Worm (Caenorhabditis elegans) whole organism, mixed stage, embryonic: ENCODE measurements around the gene rab-6.2.

Experiments used
- bed-3 ChIP-seq: fragments of 200-800 bp; sonication (Bioruptor generic); optimal IDR thresholded peaks from 3 replicates; lab custom pipeline; 2018; ENCODE audit warnings: mild to moderate bottlenecking, missing genetic modification characterization, moderate library complexity, missing compliant biosample characterization
- cnd-1 ChIP-seq: fragments of 200-800 bp; sonication (Bioruptor generic); optimal IDR thresholded peaks from 2 replicates; lab custom pipeline; 2018; ENCODE audit warnings: mild to moderate bottlenecking, missing genetic modification characterization, missing compliant biosample characterization
- hlh-1 ChIP-seq: fragments of 150-350 bp; optimal IDR thresholded peaks from 2 replicates; lab custom pipeline; 2014; ENCODE audit warnings: missing biosample characterization, missing genetic modification reagents, missing genetic modification characterization
- lin-13 ChIP-seq: fragments of 150-350 bp; optimal IDR thresholded peaks from 2 replicates; lab custom pipeline; 2014; ENCODE audit warnings: missing biosample characterization, missing genetic modification characterization
- lsy-2 ChIP-seq: fragments of 150-350 bp; optimal IDR thresholded peaks from 2 replicates; lab custom pipeline; 2014; ENCODE audit warnings: missing biosample characterization, missing genetic modification characterization
- mls-2 ChIP-seq: sonication (generic microtip); optimal IDR thresholded peaks from 2 replicates; lab custom pipeline; 2016; ENCODE audit warnings: mild to moderate bottlenecking, missing genetic modification characterization, moderate library complexity, missing compliant biosample characterization
- nhr-237 ChIP-seq: fragments of 150-350 bp; optimal IDR thresholded peaks from 2 replicates; lab custom pipeline; 2014; ENCODE audit warnings: missing biosample characterization, missing genetic modification characterization
- nhr-28 ChIP-seq: fragments of 150-350 bp; optimal IDR thresholded peaks from 2 replicates; lab custom pipeline; 2014; ENCODE audit warnings: missing biosample characterization, missing genetic modification characterization
- pha-4 ChIP-seq: fragments of 150-350 bp; optimal IDR thresholded peaks from 2 replicates; lab custom pipeline; 2018; ENCODE audit warnings: missing biosample characterization, missing genetic modification reagents, missing genetic modification characterization
- snpc-4 ChIP-seq: fragments of 150-350 bp; optimal IDR thresholded peaks from 2 replicates; lab custom pipeline; 2014; ENCODE audit warnings: missing biosample characterization, missing genetic modification characterization
- sptf-1 ChIP-seq: sonication (generic microtip); optimal IDR thresholded peaks from 2 replicates; lab custom pipeline; 2017; ENCODE audit warnings: mild to moderate bottlenecking, missing genetic modification characterization, moderate library complexity, missing compliant biosample characterization
- unc-62 ChIP-seq: fragments of 150-350 bp; optimal IDR thresholded peaks from 2 replicates; lab custom pipeline; 2014; ENCODE audit warnings: missing biosample characterization, missing genetic modification reagents, missing genetic modification characterization
- ztf-11 ChIP-seq: fragments of 150-350 bp; optimal IDR thresholded peaks from 2 replicates; lab custom pipeline; 2014; ENCODE audit warnings: missing biosample characterization, missing genetic modification characterization

DNA sequence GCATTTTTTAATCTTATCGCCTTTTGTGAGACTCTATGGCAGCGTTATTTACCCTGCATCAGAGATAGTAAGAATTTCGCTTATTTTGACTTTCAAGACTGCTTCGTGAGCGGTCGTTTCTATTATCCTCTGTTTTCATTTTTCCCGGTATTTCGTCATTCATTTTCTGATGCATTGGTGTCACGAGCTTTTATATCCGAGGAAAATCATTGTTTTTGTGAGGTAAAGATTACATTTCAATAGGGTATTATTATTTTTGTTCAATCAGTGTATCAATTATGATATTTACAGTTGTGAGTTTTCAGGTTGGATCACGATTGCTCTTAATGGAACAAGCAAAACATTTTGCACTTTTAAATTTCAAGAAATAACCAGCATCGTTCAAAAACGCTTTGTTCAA is 25.0 kb downstream of the rab-6.2 start:
- TF ChIP-seq nhr-237 (tag; lab: Kevin White, UChicago), result no peak
- TF ChIP-seq snpc-4, result no peak
- TF ChIP-seq nhr-28, result no peak
- TF ChIP-seq hlh-1 (tag; lab: Kevin White, UChicago), result no peak
- no peak for TF ChIP-seq sptf-1 (tag; lab: Kevin White, UChicago)
- TF ChIP-seq bed-3 (GFP tag; lab: Kevin White, UChicago), result no peak
- no peak for TF ChIP-seq lsy-2
- TF ChIP-seq lin-13, result no peak
- TF ChIP-seq mls-2 (tag; lab: Kevin White, UChicago), result no peak
- no peak for TF ChIP-seq cnd-1
- TF ChIP-seq unc-62 (GFP tag; lab: Kevin White, UChicago), result no peak
- no peak for TF ChIP-seq pha-4
- TF ChIP-seq ztf-11, result no peak
